Worm (Caenorhabditis elegans): ENCODE measurements around the gene nuo-3.

Gene nuo-3

DNA sequence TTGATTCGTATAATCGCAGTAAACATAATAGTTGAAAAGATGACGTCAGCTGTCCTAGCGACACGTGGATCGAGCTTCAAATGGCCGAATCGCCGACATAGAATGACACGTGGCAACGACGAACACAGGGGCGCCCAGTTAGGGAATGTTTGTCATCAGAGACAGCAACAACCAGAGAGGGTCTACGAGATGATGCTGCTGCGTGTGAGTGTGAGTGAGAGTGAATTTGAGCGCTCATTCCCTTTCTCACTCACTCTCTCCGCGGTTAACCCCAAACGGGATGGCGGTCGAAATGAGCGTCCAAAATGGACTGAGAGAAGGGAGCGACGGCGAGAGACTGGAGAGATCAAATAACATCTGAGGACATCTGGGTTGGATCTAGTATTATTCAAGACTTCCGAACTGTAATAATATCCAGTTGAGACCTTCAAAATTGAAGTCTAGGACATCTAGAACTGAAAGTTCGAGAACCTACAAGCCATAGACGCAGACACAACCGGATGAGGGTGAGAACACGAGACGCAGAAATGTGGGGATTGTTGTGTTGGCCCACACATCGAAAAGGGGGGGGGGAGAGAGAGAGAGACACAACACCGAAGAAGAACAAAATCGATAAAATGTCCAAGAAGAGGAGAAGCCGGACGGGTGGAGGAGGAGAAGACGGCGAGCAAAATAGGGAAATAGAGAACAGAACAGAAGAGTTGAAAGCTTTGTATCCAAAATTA, 3.3 kb downstream of the nuo-3 start (continued):
- TF ChIP-seq ztf-11 (tag; optimal IDR thresholded peaks at IDR 0.05) (peak in 1 of 2 experiments; percentile 9), mef-2 (tag; optimal IDR thresholded peaks at IDR 0.05) (no peak), mab-9 (GFP tag; IDR thresholded peaks at IDR 0.05) (no peak), dsc-1 (tag; optimal IDR thresholded peaks at IDR 0.05) (peak; percentile 7)

DNA sequence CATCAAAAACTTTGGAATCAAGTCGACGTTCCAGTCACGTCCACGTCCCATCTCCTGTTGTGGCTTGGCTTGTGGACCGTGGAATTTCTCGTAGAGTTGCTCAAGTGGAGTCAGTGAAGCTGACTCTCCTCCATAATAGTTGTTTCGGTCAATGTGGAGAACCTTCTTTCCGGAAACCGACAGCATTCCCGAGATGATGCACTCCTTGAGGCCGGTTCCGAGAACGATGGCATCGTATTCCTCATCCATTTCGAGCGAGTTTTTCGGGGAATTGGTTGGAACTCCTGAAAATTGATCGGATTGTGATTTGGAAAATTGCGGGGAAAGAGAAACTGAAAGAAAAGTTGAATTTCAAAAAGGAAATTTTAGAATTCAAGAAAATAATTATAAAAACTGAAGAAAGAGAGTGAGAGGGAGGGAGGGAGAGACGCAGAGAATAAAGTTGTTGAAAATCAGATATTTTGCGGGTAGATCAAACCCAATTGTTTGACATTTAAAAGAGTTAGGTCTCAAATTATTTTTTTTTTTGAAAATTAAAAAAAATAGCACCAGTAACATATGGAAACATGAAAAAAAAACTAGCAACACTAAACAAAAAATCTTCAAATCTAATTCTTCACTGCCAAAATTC, 4.6 kb downstream of the nuo-3 start, which contains the start of gene gdi-1:
TSS of gene gdi-1 (minus strand) at position 286 of the 631 bp plus-strand sequence.
- TF ChIP-seq egl-13 (tag; optimal IDR thresholded peaks at IDR 0.05) (no peak), ztf-4 (tag; optimal IDR thresholded peaks at IDR 0.05) (peak; percentile 12)

DNA sequence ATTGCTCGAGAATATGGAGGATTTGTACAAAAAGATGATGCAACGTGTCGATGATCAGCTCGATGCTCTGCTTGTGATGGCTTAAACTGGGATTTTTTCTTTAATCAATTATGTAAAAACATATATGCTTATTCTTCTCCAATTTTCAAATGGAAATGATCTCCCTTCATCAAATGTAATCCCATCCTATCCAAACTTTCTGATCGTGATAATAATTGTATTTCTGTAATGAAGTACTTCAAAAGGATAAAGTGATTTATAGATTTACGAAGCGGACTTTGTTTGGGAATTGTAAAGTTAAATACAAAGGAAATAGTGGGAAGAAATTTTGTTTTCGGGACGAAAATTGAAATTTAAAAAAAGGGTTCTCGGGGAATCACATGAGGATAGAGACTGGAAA, 6.8 kb downstream of the nuo-3 start:
- TF ChIP-seq fos-1 (tag; optimal IDR thresholded peaks at IDR 0.05), result no peak
- peak; percentile 5 for TF ChIP-seq aly-2 (tag; optimal IDR thresholded peaks at IDR 0.05)
- TF ChIP-seq tbx-2 (tag; optimal IDR thresholded peaks at IDR 0.05), result no peak
- no peak for TF ChIP-seq ceh-63 (GFP tag; optimal IDR thresholded peaks at IDR 0.05)
- peak; percentile 55 for TF ChIP-seq nhr-85 (tag)
- no peak for TF ChIP-seq snu-23 (GFP tag; optimal IDR thresholded peaks at IDR 0.05)
- TF ChIP-seq aha-1 (tag; optimal IDR thresholded peaks at IDR 0.05), result no peak

DNA sequence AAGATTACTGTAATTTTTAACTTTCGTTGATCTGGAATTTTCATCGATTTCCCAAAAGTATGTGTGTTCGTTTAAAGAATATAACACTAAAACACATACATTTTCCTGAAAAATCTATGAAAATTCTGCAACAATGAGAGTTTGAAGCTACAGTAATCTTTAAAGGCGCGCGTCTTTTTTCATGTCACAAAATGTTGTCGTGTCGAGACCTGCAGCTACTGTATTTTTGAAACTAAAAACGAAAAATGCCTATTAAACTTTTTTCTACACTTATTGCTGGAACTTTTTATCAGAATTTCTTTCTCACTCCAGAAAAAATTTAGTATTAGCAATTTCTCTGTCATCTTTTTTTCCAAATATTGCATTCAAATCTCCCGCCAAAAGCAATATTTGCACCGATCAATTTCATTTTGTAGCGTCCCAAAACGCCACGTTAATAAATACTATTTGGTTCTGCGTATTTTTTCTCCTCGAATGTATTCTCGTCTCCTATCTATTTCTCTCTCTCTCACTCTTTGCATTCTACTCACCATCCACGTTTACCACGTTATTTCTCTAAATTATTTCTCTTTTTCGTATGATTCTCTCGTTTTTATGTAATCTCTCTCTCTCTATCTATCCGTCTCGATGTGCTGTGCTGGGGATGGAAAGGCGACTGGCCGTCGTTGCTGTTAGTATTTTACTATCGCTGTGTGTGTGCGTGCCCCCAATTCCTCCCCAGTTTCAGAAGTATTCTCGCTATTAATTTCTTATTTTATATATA, 10.8 kb downstream of the nuo-3 start, which contains the start of gene melo-1:
TSS of gene melo-1 (plus strand) at position 658 of the 763 bp plus-strand sequence.
- TF ChIP-seq lin-13 (GFP tag; optimal IDR thresholded peaks at IDR 0.05), result peak; percentile 7
- peak; percentile 76 for TF ChIP-seq swsn-7 (tag; optimal IDR thresholded peaks at IDR 0.05)
- TF ChIP-seq lin-14 (GFP tag; optimal IDR thresholded peaks at IDR 0.05), result peak; percentile 77
- TF ChIP-seq rnt-1 (tag; optimal IDR thresholded peaks at IDR 0.05), result peak; percentile 30
- TF ChIP-seq elt-3 (tag; optimal IDR thresholded peaks at IDR 0.05), result no peak
- TF ChIP-seq blmp-1 (tag; optimal IDR thresholded peaks at IDR 0.05), result peak; percentile 43
- TF ChIP-seq xbp-1 (tag; optimal IDR thresholded peaks at IDR 0.05), result peak; percentile 46
- TF ChIP-seq mep-1 (tag; optimal IDR thresholded peaks at IDR 0.05), result peak; percentile 81
- TF ChIP-seq nhr-19 (GFP tag; conservative IDR thresholded peaks at IDR 0.05), result peak; percentile 27
- peak; percentile 38 for TF ChIP-seq skn-1 (tag; optimal IDR thresholded peaks at IDR 0.05)
- peak; percentile 28 for TF ChIP-seq isw-1 (GFP tag; IDR thresholded peaks at IDR 0.05)
- no peak for TF ChIP-seq nhr-84 (tag; optimal IDR thresholded peaks at IDR 0.05)
- peak; percentile 62 to 73 for TF ChIP-seq lsy-2 (tag; optimal IDR thresholded peaks at IDR 0.05)
- peak in 1 of 2 experiments; percentile 37 for TF ChIP-seq mdl-1 (tag; optimal IDR thresholded peaks at IDR 0.05)
- no peak for TF ChIP-seq egl-27 (tag; optimal IDR thresholded peaks at IDR 0.05)
- TF ChIP-seq grh-1 (GFP tag; IDR thresholded peaks at IDR 0.05), result no peak
- peak; percentile 9 for TF ChIP-seq fos-1 (tag; optimal IDR thresholded peaks at IDR 0.05)
- peak; percentile 74 for TF ChIP-seq nhr-71 (tag; optimal IDR thresholded peaks at IDR 0.05)
- TF ChIP-seq aly-2 (tag; optimal IDR thresholded peaks at IDR 0.05), result peak; percentile 32
- no peak for TF ChIP-seq ces-1 (GFP tag; optimal IDR thresholded peaks at IDR 0.05)
- peak in 2 of 3 experiments; percentile 46 to 59 for TF ChIP-seq ceh-82 (tag; optimal IDR thresholded peaks at IDR 0.05)
- TF ChIP-seq snu-23 (GFP tag; optimal IDR thresholded peaks at IDR 0.05), result peak; percentile 81
- TF ChIP-seq elt-2 (tag; optimal IDR thresholded peaks at IDR 0.05), result peak; percentile 33
- TF ChIP-seq lir-3 (tag; optimal IDR thresholded peaks at IDR 0.05; ENCODE audit: poor library complexity), result peak; percentile 46
- TF ChIP-seq hlh-17 (GFP tag; optimal IDR thresholded peaks at IDR 0.05; ENCODE audit: borderline replicate concordance), result no peak
- TF ChIP-seq efl-1 (optimal IDR thresholded peaks at IDR 0.05), result peak; percentile 75 to 87
- peak; percentile 46 to 93 for TF ChIP-seq efl-1 (GFP tag; optimal IDR thresholded peaks at IDR 0.05 in 1 of 2)
- peak; percentile 65 for TF ChIP-seq nhr-47 (tag; optimal IDR thresholded peaks at IDR 0.05)
- TF ChIP-seq nhr-90 (tag; optimal IDR thresholded peaks at IDR 0.05; ENCODE audit: poor library complexity), result peak; percentile 26
- TF ChIP-seq tbx-2 (tag; optimal IDR thresholded peaks at IDR 0.05), result peak; percentile 44
- no peak for TF ChIP-seq aha-1 (tag; optimal IDR thresholded peaks at IDR 0.05)
- TF ChIP-seq mef-2 (tag; optimal IDR thresholded peaks at IDR 0.05), result peak; percentile 17
- peak; percentile 63 for TF ChIP-seq nhr-20 (tag; optimal IDR thresholded peaks at IDR 0.05)
- TF ChIP-seq dpl-1 (GFP tag; optimal IDR thresholded peaks at IDR 0.05), result peak; percentile 31 to 52 (median 36)

Measured in whole organism, L1 larva.